Worm (Caenorhabditis elegans) whole organism, midembryonic: ENCODE measurements around the gene C04F5.9.

ENCODE experiments used
- T22C8.4 ChIP-seq: fragments of 200-800 bp; sonication (Bioruptor generic); IDR thresholded peaks from 2 replicates; pipeline ENCODE4 v1.3.6; 2022; ENCODE audit warnings: missing genetic modification characterization, missing compliant biosample characterization
- cog-1 ChIP-seq: sonication (generic microtip); optimal IDR thresholded peaks from 2 replicates; lab custom pipeline; 2016; ENCODE audit warnings: missing genetic modification characterization, missing compliant biosample characterization
- flt-1 ChIP-seq: fragments of 200-800 bp; sonication (Bioruptor generic); IDR thresholded peaks from 2 replicates; pipeline ENCODE4 v1.3.6; 2022; ENCODE audit warnings: missing genetic modification characterization, missing compliant biosample characterization
- klf-2 ChIP-seq: fragments of 200-800 bp; sonication (Bioruptor generic); conservative IDR thresholded peaks from 2 replicates; pipeline ENCODE4 v1.3.6; 2022; ENCODE audit warnings: missing genetic modification reagents, missing genetic modification characterization, missing compliant biosample characterization
- med-1 ChIP-seq: sonication (generic microtip); optimal IDR thresholded peaks from 2 replicates; lab custom pipeline; 2017; ENCODE audit warnings: missing genetic modification characterization, mild to moderate bottlenecking, missing compliant biosample characterization, antibody characterized with exemption, missing genetic modification reagents; ENCODE audit not compliant: insufficient read depth
- ref-1 ChIP-seq: fragments of 200-800 bp; sonication (Bioruptor generic); conservative IDR thresholded peaks from 2 replicates; pipeline ENCODE4 v1.3.6; 2022; ENCODE audit warnings: missing genetic modification reagents, missing genetic modification characterization, missing compliant biosample characterization
- tab-1 ChIP-seq: fragments of 200-800 bp; sonication (Bioruptor generic); IDR thresholded peaks from 2 replicates; pipeline ENCODE4 v1.3.6; 2022; ENCODE audit warnings: missing genetic modification characterization, missing compliant biosample characterization
- ztf-23 ChIP-seq: fragments of 200-800 bp; sonication (Bioruptor generic); IDR thresholded peaks from 2 replicates; pipeline ENCODE4 v1.3.6; 2022; ENCODE audit warnings: missing genetic modification reagents, missing genetic modification characterization, missing compliant biosample characterization
- ztf-29 ChIP-seq: fragments of 200-800 bp; sonication (Bioruptor generic); IDR thresholded peaks from 2 replicates; pipeline ENCODE4 v1.3.6; 2022; ENCODE audit warnings: missing genetic modification reagents, missing genetic modification characterization, missing compliant biosample characterization

C04F5.9 gene

ce11 chrV:5143785-5144184 lies 24.8 kb upstream of the C04F5.9 start, which contains the start of gene srh-129:
TSS of gene srh-129 (minus strand) at chrV:5143885.
- TF ChIP-seq ztf-23 (no peak), tab-1 (GFP tag; lab: Robert Waterston, UW) (no peak), ztf-29 (GFP tag; lab: Robert Waterston, UW) (no peak), med-1 (GFP tag; lab: Kevin White, UChicago) (no peak), klf-2 (GFP tag; lab: Robert Waterston, UW) (no peak), flt-1 (GFP tag; lab: Robert Waterston, UW) (no peak), T22C8.4 (GFP tag; lab: Robert Waterston, UW) (no peak), cog-1 (tag; lab: Kevin White, UChicago) (no peak), ref-1 (no peak)

- TF ChIP-seq med-1 (GFP tag; lab: Kevin White, UChicago) (no peak), T22C8.4 (GFP tag; lab: Robert Waterston, UW) (no peak), ztf-29 (GFP tag; lab: Robert Waterston, UW) (no peak), flt-1 (GFP tag; lab: Robert Waterston, UW) (no peak), klf-2 (GFP tag; lab: Robert Waterston, UW) (no peak), ztf-23 (no peak), cog-1 (tag; lab: Kevin White, UChicago) (no peak), tab-1 (GFP tag; lab: Robert Waterston, UW) (no peak), ref-1 (no peak)
These were observed 18.9 kb upstream of the C04F5.9 start, which contains the start of gene F14F9.3 for ce11 chrV:5137919-5138318. TSS of gene F14F9.3 (plus strand) at chrV:5138219.

ce11 chrV:5132441-5132840 lies 13.4 kb upstream of the C04F5.9 start, which contains the start of gene F14F9.4:
TSS of gene F14F9.4 (plus strand) at chrV:5132741.
- TF ChIP-seq flt-1 (GFP tag; lab: Robert Waterston, UW) = no peak
- TF ChIP-seq med-1 (GFP tag; lab: Kevin White, UChicago) = no peak
- TF ChIP-seq ref-1 = no peak
- no peak for TF ChIP-seq tab-1 (GFP tag; lab: Robert Waterston, UW)
- TF ChIP-seq ztf-29 (GFP tag; lab: Robert Waterston, UW) = no peak
- no peak for TF ChIP-seq klf-2 (GFP tag; lab: Robert Waterston, UW)
- no peak for TF ChIP-seq cog-1 (tag; lab: Kevin White, UChicago)
- no peak for TF ChIP-seq ztf-23

ce11 chrV:5131380-5131779 lies 12.4 kb upstream of the C04F5.9 start:
- TF ChIP-seq flt-1 (GFP tag; lab: Robert Waterston, UW) (no peak), med-1 (GFP tag; lab: Kevin White, UChicago) (no peak), cog-1 (tag; lab: Kevin White, UChicago) (no peak), T22C8.4 (GFP tag; lab: Robert Waterston, UW) (no peak), ztf-29 (GFP tag; lab: Robert Waterston, UW) (no peak), tab-1 (GFP tag; lab: Robert Waterston, UW) (no peak), ztf-23 (no peak), klf-2 (GFP tag; lab: Robert Waterston, UW) (no peak), ref-1 (no peak)

ce11 chrV:5130018-5130417 lies 11.0 kb upstream of the C04F5.9 start, which contains the start of gene F14F9.8:
TSS of gene F14F9.8 (plus strand) at chrV:5130318.
- TF ChIP-seq klf-2 (GFP tag; lab: Robert Waterston, UW) (no peak), flt-1 (GFP tag; lab: Robert Waterston, UW) (no peak), med-1 (GFP tag; lab: Kevin White, UChicago) (no peak), T22C8.4 (GFP tag; lab: Robert Waterston, UW) (no peak), ztf-23 (no peak), ztf-29 (GFP tag; lab: Robert Waterston, UW) (no peak), ref-1 (no peak), cog-1 (tag; lab: Kevin White, UChicago) (no peak), tab-1 (GFP tag; lab: Robert Waterston, UW) (no peak)

- TF ChIP-seq flt-1 (GFP tag; lab: Robert Waterston, UW) (no peak), klf-2 (GFP tag; lab: Robert Waterston, UW) (no peak), ztf-29 (GFP tag; lab: Robert Waterston, UW) (no peak), cog-1 (tag; lab: Kevin White, UChicago) (no peak), tab-1 (GFP tag; lab: Robert Waterston, UW) (no peak), T22C8.4 (GFP tag; lab: Robert Waterston, UW) (no peak), med-1 (GFP tag; lab: Kevin White, UChicago) (no peak), ref-1 (no peak), ztf-23 (no peak)
These were observed 7.8 kb upstream of the C04F5.9 start, which contains the start of gene F14F9.5 for ce11 chrV:5126793-5127192. TSS of gene F14F9.5 (plus strand) at chrV:5127093.

- TF ChIP-seq ref-1 (no peak), cog-1 (tag; lab: Kevin White, UChicago) (no peak), ztf-23 (no peak), med-1 (GFP tag; lab: Kevin White, UChicago) (no peak), T22C8.4 (GFP tag; lab: Robert Waterston, UW) (no peak), flt-1 (GFP tag; lab: Robert Waterston, UW) (no peak), klf-2 (GFP tag; lab: Robert Waterston, UW) (no peak), tab-1 (GFP tag; lab: Robert Waterston, UW) (no peak), ztf-29 (GFP tag; lab: Robert Waterston, UW) (no peak)
These were observed 670 bp upstream of the C04F5.9 start, which contains the start of gene sid-1 for ce11 chrV:5119679-5120078. TSS of gene sid-1 (plus strand) at chrV:5119970.

ce11 chrV:5113654-5114053 lies 5.4 kb downstream of the C04F5.9 start, which contains the start of gene C04F5.8:
TSS of gene C04F5.8 (minus strand) at chrV:5113754.
- TF ChIP-seq ztf-29 (GFP tag; lab: Robert Waterston, UW) (no peak), cog-1 (tag; lab: Kevin White, UChicago) (no peak)

- TF ChIP-seq ztf-29 (GFP tag; lab: Robert Waterston, UW) (no peak), tab-1 (GFP tag; lab: Robert Waterston, UW) (no peak), klf-2 (GFP tag; lab: Robert Waterston, UW) (no peak), med-1 (GFP tag; lab: Kevin White, UChicago) (no peak), ztf-23 (no peak), cog-1 (tag; lab: Kevin White, UChicago) (no peak), T22C8.4 (GFP tag; lab: Robert Waterston, UW) (no peak), ref-1 (no peak), flt-1 (GFP tag; lab: Robert Waterston, UW) (no peak)
These were observed 8.3 kb downstream of the C04F5.9 start, which contains the start of gene ugt-63 for ce11 chrV:5110684-5111083. TSS of gene ugt-63 (minus strand) at chrV:5110772.
